Fruit fly (Drosophila melanogaster) whole organism, embryonic: ENCODE measurements around the gene term.

ENCODE experiments used
- CG11247 ChIP-seq: fragments of 200-800 bp; sonication (Bioruptor generic); IDR thresholded peaks from 2 replicates; pipeline ENCODE4 v1.3.6; 2022; ENCODE audit warnings: missing biosample characterization, missing genetic modification characterization
- CG14710 ChIP-seq: fragments of 200-800 bp; sonication (Bioruptor generic); optimal IDR thresholded peaks from 3 replicates; lab custom pipeline; 2019; ENCODE audit warnings: missing biosample characterization, mild to moderate bottlenecking, missing genetic modification characterization, moderate library complexity
- CG14965 ChIP-seq: fragments of 200-800 bp; sonication (Bioruptor generic); optimal IDR thresholded peaks from 2 replicates; lab custom pipeline; 2016; ENCODE audit warnings: missing biosample characterization, missing genetic modification characterization, borderline replicate concordance
- CG15011 ChIP-seq: fragments of 200-800 bp; sonication (Bioruptor generic); optimal IDR thresholded peaks from 3 replicates; lab custom pipeline; 2018; ENCODE audit warnings: missing biosample characterization, mild to moderate bottlenecking, missing genetic modification characterization
- CG16779 ChIP-seq: fragments of 200-800 bp; sonication (Bioruptor generic); IDR thresholded peaks from 2 replicates; pipeline ENCODE4 v1.3.6; 2022; ENCODE audit warnings: missing biosample characterization, missing genetic modification characterization
- CG16815 ChIP-seq: fragments of 200-800 bp; sonication (Bioruptor generic); optimal IDR thresholded peaks from 3 replicates; lab custom pipeline; 2017; ENCODE audit warnings: missing biosample characterization, mild to moderate bottlenecking, missing genetic modification characterization
- CG17328 ChIP-seq: fragments of 200-800 bp; sonication (Bioruptor generic); IDR thresholded peaks from 2 replicates; pipeline ENCODE4 v1.3.6; 2022; ENCODE audit warnings: missing biosample characterization, missing genetic modification characterization
- CG17802 ChIP-seq: fragments of 200-800 bp; sonication (Bioruptor generic); optimal IDR thresholded peaks from 2 replicates; lab custom pipeline; 2018; ENCODE audit warnings: missing biosample characterization, mild to moderate bottlenecking, missing genetic modification characterization, moderate library complexity
- CG18476 ChIP-seq: fragments of 200-800 bp; sonication (Bioruptor generic); optimal IDR thresholded peaks from 2 replicates; lab custom pipeline; 2016; ENCODE audit warnings: missing biosample characterization, mild to moderate bottlenecking, missing genetic modification characterization
- CG30020 ChIP-seq: fragments of 200-800 bp; optimal IDR thresholded peaks from 2 replicates; lab custom pipeline; 2019; ENCODE audit warnings: missing biosample characterization, mild to moderate bottlenecking, missing genetic modification characterization, moderate library complexity
- CG31388 ChIP-seq: fragments of 200-800 bp; sonication (Bioruptor generic); optimal IDR thresholded peaks from 2 replicates; lab custom pipeline; 2016; ENCODE audit warnings: missing biosample characterization, missing genetic modification characterization
- CG32532 ChIP-seq: fragments of 200-800 bp; sonication (Bioruptor generic); IDR thresholded peaks from 2 replicates; pipeline ENCODE4 v1.3.6; 2022; ENCODE audit warnings: missing biosample characterization, missing genetic modification characterization
- CG3407 ChIP-seq: fragments of 200-800 bp; sonication (Bioruptor generic); optimal IDR thresholded peaks from 2 replicates; lab custom pipeline; 2018; ENCODE audit warnings: missing biosample characterization, mild to moderate bottlenecking, missing genetic modification characterization
- CG34376 ChIP-seq: fragments of 200-800 bp; sonication (Bioruptor generic); optimal IDR thresholded peaks from 2 replicates; lab custom pipeline; 2018; ENCODE audit warnings: missing biosample characterization, mild to moderate bottlenecking, missing genetic modification characterization
- CG4360 ChIP-seq: fragments of 200-800 bp; sonication (Bioruptor generic); IDR thresholded peaks from 2 replicates; pipeline ENCODE4 v1.3.6; 2022; ENCODE audit warnings: missing biosample characterization, missing genetic modification characterization
- CG6689 ChIP-seq: fragments of 200-800 bp; sonication (Bioruptor generic); IDR thresholded peaks from 2 replicates; pipeline ENCODE4 v1.3.6; 2022; ENCODE audit warnings: missing biosample characterization, missing genetic modification characterization
- CG7928 ChIP-seq: fragments of 200-800 bp; sonication (Bioruptor generic); optimal IDR thresholded peaks from 2 replicates; lab custom pipeline; 2017; ENCODE audit warnings: missing biosample characterization, mild to moderate bottlenecking, missing genetic modification characterization
- CG8924 ChIP-seq: fragments of 200-800 bp; optimal IDR thresholded peaks from 3 replicates; lab custom pipeline; 2019; ENCODE audit warnings: missing biosample characterization, mild to moderate bottlenecking, missing genetic modification characterization, moderate library complexity
- Deaf1 ChIP-seq: fragments of 200-800 bp; optimal IDR thresholded peaks from 3 replicates; lab custom pipeline; 2019; ENCODE audit warnings: missing biosample characterization, mild to moderate bottlenecking, missing genetic modification characterization, moderate library complexity
- Fer1 ChIP-seq: fragments of 200-800 bp; sonication (Bioruptor generic); optimal IDR thresholded peaks from 2 replicates; lab custom pipeline; 2017; ENCODE audit warnings: missing biosample characterization, mild to moderate bottlenecking, missing genetic modification characterization
- HmgD ChIP-seq: fragments of 200-800 bp; sonication (Bioruptor generic); optimal IDR thresholded peaks from 3 replicates; lab custom pipeline; 2016; ENCODE audit warnings: missing biosample characterization, missing genetic modification characterization
- MESR4 ChIP-seq: fragments of 200-800 bp; sonication (Bioruptor generic); optimal IDR thresholded peaks from 2 replicates; lab custom pipeline; 2018; ENCODE audit warnings: missing biosample characterization, mild to moderate bottlenecking, missing genetic modification characterization, moderate library complexity
- Med ChIP-seq: fragments of 200-800 bp; sonication (Bioruptor generic); peaks from one replicate; lab custom pipeline; 2016; ENCODE audit warnings: missing biosample characterization, missing genetic modification characterization, mild to moderate bottlenecking, inconsistent platforms, moderate library complexity
- Meics ChIP-seq: fragments of 200-800 bp; sonication (Bioruptor generic); optimal IDR thresholded peaks from 2 replicates; lab custom pipeline; 2017; ENCODE audit warnings: missing biosample characterization, mild to moderate bottlenecking, missing genetic modification characterization
- NfI ChIP-seq: fragments of 200-800 bp; sonication (Bioruptor generic); optimal IDR thresholded peaks from 3 replicates; lab custom pipeline; 2018; ENCODE audit warnings: missing biosample characterization, mild to moderate bottlenecking, missing genetic modification characterization, moderate library complexity
- PHDP ChIP-seq: fragments of 200-800 bp; sonication (Bioruptor generic); optimal IDR thresholded peaks from 3 replicates; lab custom pipeline; 2018; ENCODE audit warnings: missing biosample characterization, mild to moderate bottlenecking, missing genetic modification characterization, moderate library complexity
- Ssrp ChIP-seq: fragments of 200-800 bp; sonication (Bioruptor generic); optimal IDR thresholded peaks from 2 replicates; lab custom pipeline; 2018; ENCODE audit warnings: missing biosample characterization, mild to moderate bottlenecking, missing genetic modification characterization, moderate library complexity
- Taf1 ChIP-seq: fragments of 200-800 bp; sonication (Bioruptor generic); IDR thresholded peaks from 2 replicates; pipeline ENCODE4 v1.3.6; 2022; ENCODE audit warnings: missing biosample characterization, missing genetic modification characterization
- ab ChIP-seq: fragments of 200-800 bp; sonication (Bioruptor generic); optimal IDR thresholded peaks from 2 replicates; lab custom pipeline; 2016; ENCODE audit warnings: missing biosample characterization, missing genetic modification characterization
- ap ChIP-seq: fragments of 200-800 bp; sonication (Bioruptor generic); IDR thresholded peaks from 2 replicates; pipeline ENCODE4 v1.3.6; 2022; ENCODE audit warnings: missing biosample characterization, missing genetic modification characterization
- ash1 ChIP-seq: fragments of 200-800 bp; sonication (Bioruptor generic); optimal IDR thresholded peaks from 2 replicates; lab custom pipeline; 2018; ENCODE audit warnings: missing biosample characterization, mild to moderate bottlenecking, missing genetic modification characterization
- chm ChIP-seq: fragments of 200-800 bp; sonication (Bioruptor generic); IDR thresholded peaks from 2 replicates; pipeline ENCODE4 v1.3.6; 2022; ENCODE audit warnings: missing biosample characterization, missing genetic modification characterization
- crol ChIP-seq: fragments of 200-800 bp; sonication (Bioruptor generic); IDR thresholded peaks from 2 replicates; pipeline ENCODE4 v1.3.6; 2022; ENCODE audit warnings: missing biosample characterization, missing genetic modification characterization
- da ChIP-seq: fragments of 200-800 bp; sonication (Bioruptor generic); optimal IDR thresholded peaks from 2 replicates; lab custom pipeline; 2016; ENCODE audit warnings: missing biosample characterization, missing genetic modification characterization
- danr ChIP-seq: fragments of 200-800 bp; sonication (Bioruptor generic); IDR thresholded peaks from 2 replicates; pipeline ENCODE4 v1.3.6; 2022; ENCODE audit warnings: missing biosample characterization, missing genetic modification characterization
- dm ChIP-seq: fragments of 200-800 bp; sonication (Bioruptor generic); optimal IDR thresholded peaks from 3 replicates; lab custom pipeline; 2016; ENCODE audit warnings: missing biosample characterization, missing genetic modification characterization
- fd96Cb ChIP-seq: fragments of 200-800 bp; sonication (Bioruptor generic); optimal IDR thresholded peaks from 2 replicates; lab custom pipeline; 2018; ENCODE audit warnings: missing biosample characterization, mild to moderate bottlenecking, missing genetic modification characterization, moderate library complexity
- hbn ChIP-seq: fragments of 200-800 bp; sonication (Bioruptor generic); IDR thresholded peaks from 2 replicates; pipeline ENCODE4 v1.3.6; 2022; ENCODE audit warnings: missing biosample characterization, missing genetic modification characterization; ENCODE audit not compliant: partially characterized antibody
- ken ChIP-seq: fragments of 200-800 bp; sonication (Bioruptor generic); IDR thresholded peaks from 3 replicates; pipeline ENCODE4 v1.3.6; 2022; ENCODE audit warnings: missing biosample characterization, missing genetic modification characterization
- mam ChIP-seq: fragments of 200-800 bp; sonication (Bioruptor generic); optimal IDR thresholded peaks from 3 replicates; lab custom pipeline; 2016; ENCODE audit warnings: missing biosample characterization, missing genetic modification characterization
- nmo ChIP-seq: fragments of 200-800 bp; sonication (Bioruptor generic); optimal IDR thresholded peaks from 2 replicates; lab custom pipeline; 2018; ENCODE audit warnings: missing biosample characterization, mild to moderate bottlenecking, missing genetic modification characterization, moderate library complexity
- pros ChIP-seq: fragments of 200-800 bp; sonication (Bioruptor generic); optimal IDR thresholded peaks from 3 replicates; lab custom pipeline; 2019; ENCODE audit warnings: missing biosample characterization, mild to moderate bottlenecking, missing genetic modification characterization, moderate library complexity
- pzg ChIP-seq: fragments of 200-800 bp; sonication (Bioruptor generic); optimal IDR thresholded peaks from 3 replicates; lab custom pipeline; 2018; ENCODE audit warnings: missing biosample characterization, mild to moderate bottlenecking, missing genetic modification characterization, moderate library complexity
- row ChIP-seq: fragments of 200-800 bp; sonication (Bioruptor generic); IDR thresholded peaks from 3 replicates; pipeline ENCODE4 v1.3.6; 2022; ENCODE audit warnings: missing biosample characterization, missing genetic modification characterization
- sd ChIP-seq: fragments of 200-800 bp; sonication (Bioruptor generic); optimal IDR thresholded peaks from 3 replicates; lab custom pipeline; 2018; ENCODE audit warnings: missing biosample characterization, mild to moderate bottlenecking, missing genetic modification characterization, moderate library complexity
- shn ChIP-seq: fragments of 200-800 bp; sonication (Bioruptor generic); optimal IDR thresholded peaks from 3 replicates; lab custom pipeline; 2016; ENCODE audit warnings: missing biosample characterization, missing genetic modification characterization
- sr ChIP-seq: fragments of 200-800 bp; sonication (Bioruptor generic); IDR thresholded peaks from 3 replicates; pipeline ENCODE4 v1.3.6; 2022; ENCODE audit warnings: missing biosample characterization, missing genetic modification characterization
- tin ChIP-seq: fragments of 200-800 bp; sonication (Bioruptor generic); optimal IDR thresholded peaks from 3 replicates; lab custom pipeline; 2016; ENCODE audit warnings: missing biosample characterization, missing genetic modification characterization
- trh ChIP-seq: fragments of 200-800 bp; sonication (Bioruptor generic); optimal IDR thresholded peaks from 2 replicates; lab custom pipeline; 2016; ENCODE audit warnings: missing biosample characterization, missing genetic modification characterization

Gene term

dm6 chr3L:18620988-18621734 lies 27.6 kb upstream of the term start (continued):
- TF ChIP-seq Ssrp (peak; percentile 45), CG32532 (peak; percentile 69), danr (GFP tag; lab: Robert Waterston, UW) (no peak), Meics (peak; percentile 61), Fer1 (GFP tag; lab: Kevin White, UChicago) (peak; percentile 35), NfI (GFP tag; lab: Kevin White, UChicago) (peak; percentile 38), shn (GFP tag; lab: Kevin White, UChicago) (peak; percentile 63), ken (GFP tag; lab: Robert Waterston, UW) (peak; percentile 60; the same call in 2 of the 3 replicates), CG31388 (GFP tag; lab: Kevin White, UChicago) (no peak), PHDP (tag; lab: Kevin White, UChicago) (peak; percentile 48), sd (peak; percentile 90), CG6689 (GFP tag; lab: Robert Waterston, UW) (no peak), crol (GFP tag; lab: Robert Waterston, UW) (no peak), Med (GFP tag; lab: Kevin White, UChicago) (peak; percentile 96), tin (GFP tag; lab: Kevin White, UChicago) (peak; percentile 1), MESR4 (GFP tag; lab: Kevin White, UChicago) (no peak), ap (GFP tag; lab: Robert Waterston, UW) (peak; percentile 41; the same call in 1 of the 2 replicates), nmo (GFP tag; lab: Kevin White, UChicago) (peak; percentile 42), CG15011 (GFP tag; lab: Kevin White, UChicago) (no peak), da (GFP tag; lab: Kevin White, UChicago) (no peak), CG17328 (GFP tag; lab: Robert Waterston, UW) (peak; percentile 50; the same call in 1 of the 2 replicates), CG4360 (peak; percentile 81; the same call in 1 of the 2 replicates), ab (GFP tag; lab: Kevin White, UChicago) (no peak), trh (GFP tag; lab: Kevin White, UChicago) (no peak), CG14965 (GFP tag; lab: Kevin White, UChicago) (no peak), CG16815 (GFP tag; lab: Kevin White, UChicago) (no peak), CG3407 (GFP tag; lab: Kevin White, UChicago) (no peak), fd96Cb (peak; percentile 33), pros (peak; percentile 82), CG16779 (GFP tag; lab: Robert Waterston, UW) (0 out of 2 replicates have a peak, but pooled peaks have one; percentile 38), HmgD (GFP tag; lab: Kevin White, UChicago) (no peak), CG8924 (tag; lab: Kevin White, UChicago) (no peak), ash1 (GFP tag; lab: Kevin White, UChicago) (no peak), pzg (GFP tag; lab: Kevin White, UChicago) (peak; percentile 26), CG11247 (GFP tag; lab: Robert Waterston, UW) (0 out of 2 replicates have a peak, but pooled peaks have one; percentile 37), row (GFP tag; lab: Robert Waterston, UW) (peak; percentile 91), dm (peak; percentile 16), CG18476 (GFP tag; lab: Kevin White, UChicago) (no peak), Taf1 (no peak), CG7928 (GFP tag; lab: Kevin White, UChicago) (no peak), hbn (peak; percentile 70), mam (GFP tag; lab: Kevin White, UChicago) (peak; percentile 80), CG34376 (GFP tag; lab: Kevin White, UChicago) (peak; percentile 70), Deaf1 (no peak), CG17802 (tag; lab: Kevin White, UChicago) (peak; percentile 14), chm (peak; percentile 80), CG30020 (no peak), sr (GFP tag; lab: Robert Waterston, UW) (peak; percentile 60; the same call in 1 of the 3 replicates), CG14710 (tag; lab: Kevin White, UChicago) (peak; percentile 47)
